Fruit fly (Drosophila melanogaster) whole organism, embryonic: ENCODE results near the gene CG1840.

Experiments used
- Abd-B ChIP-seq: fragments of 200-800 bp; sonication (Bioruptor generic); optimal IDR thresholded peaks from 2 replicates; lab custom pipeline; 2018; ENCODE audit warnings: missing biosample characterization, mild to moderate bottlenecking, missing genetic modification characterization, moderate library complexity
- Aef1 ChIP-seq: fragments of 200-800 bp; sonication (Bioruptor generic); IDR thresholded peaks from 3 replicates; pipeline ENCODE4 v1.3.6; 2022; ENCODE audit warnings: missing biosample characterization, missing genetic modification characterization
- CG10267 ChIP-seq: fragments of 200-800 bp; sonication (Bioruptor generic); optimal IDR thresholded peaks from 2 replicates; lab custom pipeline; 2018; ENCODE audit warnings: missing biosample characterization, mild to moderate bottlenecking, missing genetic modification characterization, moderate library complexity
- CG14441 ChIP-seq: fragments of 200-800 bp; sonication (Bioruptor generic); IDR thresholded peaks from 2 replicates; pipeline ENCODE4 v1.3.6; 2022; ENCODE audit warnings: missing biosample characterization, missing genetic modification characterization
- CG14710 ChIP-seq: fragments of 200-800 bp; sonication (Bioruptor generic); optimal IDR thresholded peaks from 3 replicates; lab custom pipeline; 2019; ENCODE audit warnings: missing biosample characterization, mild to moderate bottlenecking, missing genetic modification characterization, moderate library complexity
- CG1603 ChIP-seq: fragments of 200-800 bp; sonication (Bioruptor generic); optimal IDR thresholded peaks from 2 replicates; lab custom pipeline; 2019; ENCODE audit warnings: missing biosample characterization, mild to moderate bottlenecking, missing genetic modification characterization, moderate library complexity
- CG30431 ChIP-seq: fragments of 200-800 bp; sonication (Bioruptor generic); optimal IDR thresholded peaks from 2 replicates; lab custom pipeline; 2017; ENCODE audit warnings: missing biosample characterization, missing genetic modification characterization
- CG31388 ChIP-seq: fragments of 200-800 bp; sonication (Bioruptor generic); optimal IDR thresholded peaks from 2 replicates; lab custom pipeline; 2016; ENCODE audit warnings: missing biosample characterization, missing genetic modification characterization
- CG3163 ChIP-seq: fragments of 200-800 bp; sonication (Bioruptor generic); optimal IDR thresholded peaks from 3 replicates; lab custom pipeline; 2016; ENCODE audit warnings: missing biosample characterization, missing genetic modification characterization
- CG32772 ChIP-seq: fragments of 200-800 bp; sonication (Bioruptor generic); IDR thresholded peaks from 2 replicates; pipeline ENCODE4 v1.3.6; 2022; ENCODE audit warnings: missing biosample characterization, missing genetic modification characterization
- CG34224 ChIP-seq: fragments of 200-800 bp; sonication (Bioruptor generic); IDR thresholded peaks from 3 replicates; pipeline ENCODE4 v1.3.6; 2022; ENCODE audit warnings: missing biosample characterization, missing genetic modification characterization; ENCODE audit not compliant: partially characterized antibody
- CG34422 ChIP-seq: fragments of 200-800 bp; sonication (Bioruptor generic); IDR thresholded peaks from 3 replicates; pipeline ENCODE4 v1.3.6; 2022; ENCODE audit warnings: missing biosample characterization, missing genetic modification characterization
- CG4707 ChIP-seq: fragments of 200-800 bp; sonication (Bioruptor generic); optimal IDR thresholded peaks from 2 replicates; lab custom pipeline; 2018; ENCODE audit warnings: missing biosample characterization, mild to moderate bottlenecking, missing genetic modification characterization, moderate library complexity
- CG5953 ChIP-seq: fragments of 200-800 bp; sonication (Bioruptor generic); IDR thresholded peaks from 2 replicates; pipeline ENCODE4 v1.3.6; 2022; ENCODE audit warnings: missing biosample characterization, missing genetic modification characterization
- CG6254 ChIP-seq: fragments of 200-800 bp; sonication (Bioruptor generic); optimal IDR thresholded peaks from 3 replicates; lab custom pipeline; 2017; ENCODE audit warnings: mild to moderate bottlenecking, missing biosample characterization, missing genetic modification reagents, missing genetic modification characterization
- CG6272 ChIP-seq: fragments of 200-800 bp; sonication (Bioruptor generic); IDR thresholded peaks from 2 replicates; pipeline ENCODE4 v1.3.6; 2022; ENCODE audit warnings: missing biosample characterization, missing genetic modification characterization
- CG7963 ChIP-seq: fragments of 200-800 bp; sonication (Bioruptor generic); IDR thresholded peaks from 3 replicates; pipeline ENCODE4 v1.3.6; 2022; ENCODE audit warnings: missing biosample characterization, missing genetic modification characterization; ENCODE audit not compliant: partially characterized antibody
- CG8089 ChIP-seq: fragments of 200-800 bp; sonication (Bioruptor generic); optimal IDR thresholded peaks from 3 replicates; lab custom pipeline; 2016; ENCODE audit warnings: missing biosample characterization, missing genetic modification characterization
- CG9727 ChIP-seq: fragments of 200-800 bp; sonication (Bioruptor generic); optimal IDR thresholded peaks from 3 replicates; lab custom pipeline; 2017; ENCODE audit warnings: missing biosample characterization, mild to moderate bottlenecking, missing genetic modification characterization
- CG9817 ChIP-seq: fragments of 200-800 bp; sonication (Bioruptor generic); optimal IDR thresholded peaks from 2 replicates; lab custom pipeline; 2018; ENCODE audit warnings: missing biosample characterization, mild to moderate bottlenecking, missing genetic modification characterization, moderate library complexity
- CrebB ChIP-seq: fragments of 200-800 bp; sonication (Bioruptor generic); optimal IDR thresholded peaks from 3 replicates; lab custom pipeline; 2018; ENCODE audit warnings: missing biosample characterization, mild to moderate bottlenecking, missing genetic modification characterization
- Dfd ChIP-seq, 2 experiments: fragments of >200 bp; optimal IDR thresholded peaks; 2 replicates each; lab custom pipeline; 2017; ENCODE audit warnings: missing biosample characterization in 2 of 2, missing genetic modification characterization in 2 of 2
- Doc3 ChIP-seq: fragments of 200-800 bp; sonication (Bioruptor generic); IDR thresholded peaks from 3 replicates; pipeline ENCODE4 v1.3.6; 2022; ENCODE audit warnings: missing biosample characterization, missing genetic modification characterization; ENCODE audit not compliant: partially characterized antibody
- Dp ChIP-seq: fragments of 200-800 bp; sonication (Bioruptor generic); optimal IDR thresholded peaks from 2 replicates; lab custom pipeline; 2018; ENCODE audit warnings: missing biosample characterization, mild to moderate bottlenecking, missing genetic modification characterization, moderate library complexity
- Dref ChIP-seq: fragments of 200-800 bp; sonication (Bioruptor generic); IDR thresholded peaks from 2 replicates; pipeline ENCODE4 v1.3.6; 2022; ENCODE audit warnings: missing biosample characterization, missing genetic modification characterization
- Eip74EF ChIP-seq, 2 experiments: fragments of 200-800 bp in 1 of 2; fragments of >200 bp in 1 of 2; sonication (Bioruptor generic) in 1 of 2; optimal IDR thresholded peaks; 2 replicates each; lab custom pipeline; 2017 to 2019; ENCODE audit warnings: missing biosample characterization in 2 of 2, missing genetic modification characterization in 2 of 2, mild to moderate bottlenecking in 1 of 2, moderate library complexity in 1 of 2
- GATAe ChIP-seq: fragments of 200-800 bp; sonication (Bioruptor generic); conservative IDR thresholded peaks from 2 replicates; pipeline ENCODE4 v1.3.6; 2022; ENCODE audit warnings: missing biosample characterization, missing genetic modification characterization
- Hr78 ChIP-seq, 2 experiments: fragments of 200-800 bp in 1 of 2; fragments of >200 bp in 1 of 2; sonication (Bioruptor generic) in 1 of 2; optimal IDR thresholded peaks; 2 replicates each; lab custom pipeline; 2017 to 2019; ENCODE audit warnings: missing biosample characterization in 2 of 2, missing genetic modification characterization in 2 of 2, mild to moderate bottlenecking in 1 of 2, moderate library complexity in 1 of 2
- MESR4 ChIP-seq: fragments of 200-800 bp; sonication (Bioruptor generic); optimal IDR thresholded peaks from 2 replicates; lab custom pipeline; 2018; ENCODE audit warnings: missing biosample characterization, mild to moderate bottlenecking, missing genetic modification characterization, moderate library complexity
- Mes4 ChIP-seq: fragments of 200-800 bp; sonication (Bioruptor generic); optimal IDR thresholded peaks from 2 replicates; lab custom pipeline; 2016; ENCODE audit warnings: missing biosample characterization, missing genetic modification characterization
- Nf-YA ChIP-seq: fragments of 200-800 bp; sonication (Bioruptor generic); IDR thresholded peaks from 2 replicates; pipeline ENCODE4 v1.3.6; 2022; ENCODE audit warnings: missing biosample characterization, missing genetic modification characterization
- Nf-YB ChIP-seq: fragments of 200-800 bp; sonication (Bioruptor generic); optimal IDR thresholded peaks from 3 replicates; lab custom pipeline; 2019; ENCODE audit warnings: missing biosample characterization, mild to moderate bottlenecking, missing genetic modification characterization, moderate library complexity
- Sox102F ChIP-seq: fragments of 200-800 bp; sonication (Bioruptor generic); optimal IDR thresholded peaks from 2 replicates; lab custom pipeline; 2018; ENCODE audit warnings: missing biosample characterization, mild to moderate bottlenecking, missing genetic modification characterization, moderate library complexity
- ase ChIP-seq: fragments of 200-800 bp; sonication (Bioruptor generic); IDR thresholded peaks from 3 replicates; pipeline ENCODE4 v1.3.6; 2022; ENCODE audit warnings: missing biosample characterization, missing genetic modification characterization
- ci ChIP-seq: fragments of 200-800 bp; sonication (Bioruptor generic); IDR thresholded peaks from 3 replicates; pipeline ENCODE4 v1.3.6; 2022; ENCODE audit warnings: missing biosample characterization, missing genetic modification characterization
- dimm ChIP-seq: fragments of 200-800 bp; sonication (Bioruptor generic); IDR thresholded peaks from 2 replicates; pipeline ENCODE4 v1.3.6; 2022; ENCODE audit warnings: missing biosample characterization, missing genetic modification characterization
- ftz-f1 ChIP-seq: fragments of 200-800 bp; sonication (Bioruptor generic); optimal IDR thresholded peaks from 2 replicates; lab custom pipeline; 2016; ENCODE audit warnings: missing biosample characterization, missing genetic modification characterization
- h ChIP-seq: fragments of >200 bp; optimal IDR thresholded peaks from 2 replicates; lab custom pipeline; 2017
- ham ChIP-seq: fragments of 200-800 bp; sonication (Bioruptor generic); IDR thresholded peaks from 2 replicates; pipeline ENCODE4 v1.3.6; 2022; ENCODE audit warnings: missing biosample characterization, missing genetic modification characterization
- hb ChIP-seq: fragments of 200-800 bp; sonication (Bioruptor generic); IDR thresholded peaks from 3 replicates; pipeline ENCODE4 v1.3.6; 2022; ENCODE audit warnings: missing biosample characterization, missing genetic modification characterization; ENCODE audit not compliant: partially characterized antibody
- jumu ChIP-seq: fragments of 200-800 bp; sonication (Bioruptor generic); optimal IDR thresholded peaks from 3 replicates; lab custom pipeline; 2016; ENCODE audit warnings: missing biosample characterization, missing genetic modification characterization
- kah ChIP-seq: fragments of 200-800 bp; sonication (Bioruptor generic); optimal IDR thresholded peaks from 2 replicates; lab custom pipeline; 2018; ENCODE audit warnings: missing biosample characterization, mild to moderate bottlenecking, missing genetic modification characterization
- knrl ChIP-seq: fragments of 200-800 bp; sonication (Bioruptor generic); IDR thresholded peaks from 3 replicates; pipeline ENCODE4 v1.3.6; 2022; ENCODE audit warnings: missing biosample characterization, missing genetic modification characterization; ENCODE audit not compliant: partially characterized antibody
- lbe ChIP-seq: fragments of 200-800 bp; sonication (Bioruptor generic); optimal IDR thresholded peaks from 2 replicates; lab custom pipeline; 2016; ENCODE audit warnings: missing biosample characterization, mild to moderate bottlenecking, missing genetic modification characterization
- maf-S ChIP-seq: fragments of 200-800 bp; sonication (Bioruptor generic); optimal IDR thresholded peaks from 2 replicates; lab custom pipeline; 2016; ENCODE audit warnings: missing biosample characterization, missing genetic modification characterization
- nau ChIP-seq: fragments of 200-800 bp; sonication (Bioruptor generic); optimal IDR thresholded peaks from 3 replicates; lab custom pipeline; 2017; ENCODE audit warnings: missing biosample characterization, mild to moderate bottlenecking, missing genetic modification characterization, missing genetic modification reagents
- nom ChIP-seq: fragments of 200-800 bp; sonication (Bioruptor generic); optimal IDR thresholded peaks from 2 replicates; lab custom pipeline; 2017; ENCODE audit warnings: missing biosample characterization, missing genetic modification characterization, mild to moderate bottlenecking, moderate library complexity, missing genetic modification reagents
- pb ChIP-seq: fragments of 200-800 bp; sonication (Bioruptor generic); optimal IDR thresholded peaks from 3 replicates; lab custom pipeline; 2016; ENCODE audit warnings: missing biosample characterization, missing genetic modification characterization
- tin ChIP-seq: fragments of 200-800 bp; sonication (Bioruptor generic); optimal IDR thresholded peaks from 3 replicates; lab custom pipeline; 2016; ENCODE audit warnings: missing biosample characterization, missing genetic modification characterization
- ttk ChIP-seq: fragments of 200-800 bp; sonication (Bioruptor generic); IDR thresholded peaks from 2 replicates; pipeline ENCODE4 v2.1.2; 2022; ENCODE audit warnings: missing biosample characterization, missing genetic modification characterization
- yki ChIP-seq: fragments of >200 bp; optimal IDR thresholded peaks from 3 replicates; lab custom pipeline; 2018
- z ChIP-seq: fragments of 200-800 bp; sonication (Bioruptor generic); IDR thresholded peaks from 3 replicates; pipeline ENCODE4 v1.3.6; 2022; ENCODE audit warnings: missing biosample characterization, missing genetic modification characterization

The CG1840 gene

dm6 chrX:11868866-11869265 lies 19.3 kb upstream of the CG1840 start, which contains the start of the genes Nrd1 and CG1847 (continued):
- TF ChIP-seq Mes4 (no peak), CG4707 (GFP tag; lab: Kevin White, UChicago) (no peak), MESR4 (GFP tag; lab: Kevin White, UChicago) (no peak), GATAe (GFP tag; lab: Robert Waterston, UW) (no peak), lbe (no peak), Doc3 (GFP tag; lab: Robert Waterston, UW) (peak; percentile 64), knrl (peak; percentile 62; the same call in 2 of the 3 replicates), Dfd (GFP tag; optimal IDR thresholded peaks at IDR 0.05; lab: Kevin White, UChicago) (no peak), CG14441 (no peak), CG6254 (no peak), Nf-YB (GFP tag; lab: Kevin White, UChicago) (no peak), ase (GFP tag; lab: Robert Waterston, UW) (no peak), Nf-YA (GFP tag; lab: Robert Waterston, UW) (no peak), tin (GFP tag; lab: Kevin White, UChicago) (no peak), dimm (GFP tag; lab: Robert Waterston, UW) (no peak), CrebB (tag; lab: Kevin White, UChicago) (no peak), CG8089 (GFP tag; lab: Kevin White, UChicago) (no peak), nom (GFP tag; lab: Kevin White, UChicago) (no peak), CG6272 (GFP tag; lab: Robert Waterston, UW) (no peak), CG9727 (GFP tag; lab: Kevin White, UChicago) (no peak), ci (GFP tag; lab: Robert Waterston, UW) (no peak), CG9817 (no peak), pb (GFP tag; lab: Kevin White, UChicago) (no peak), CG1603 (no peak), h (lab: Kevin White, UChicago) (no peak), nau (GFP tag; lab: Kevin White, UChicago) (no peak), CG30431 (no peak), maf-S (no peak), CG34224 (GFP tag; lab: Robert Waterston, UW) (peak; percentile 86), CG5953 (GFP tag; lab: Robert Waterston, UW) (no peak), Dref (GFP tag; lab: Robert Waterston, UW) (peak; percentile 72), Eip74EF (GFP tag; optimal IDR thresholded peaks at IDR 0.05; lab: Kevin White, UChicago) (no peak), ham (GFP tag; lab: Robert Waterston, UW) (no peak), Aef1 (no peak), hb (peak; percentile 84; the same call in 2 of the 3 replicates), Dp (GFP tag; lab: Kevin White, UChicago) (peak; percentile 46), Sox102F (GFP tag; lab: Kevin White, UChicago) (no peak), CG10267 (tag; lab: Kevin White, UChicago) (peak; percentile 37), CG7963 (peak; percentile 73), z (GFP tag; lab: Robert Waterston, UW) (no peak), kah (no peak), Hr78 (GFP tag; optimal IDR thresholded peaks at IDR 0.05; lab: Kevin White, UChicago) (no peak), ttk (no peak), CG14710 (tag; lab: Kevin White, UChicago) (peak; percentile 30), ftz-f1 (GFP tag; lab: Kevin White, UChicago) (no peak), jumu (GFP tag; lab: Kevin White, UChicago) (no peak), CG3163 (GFP tag; lab: Kevin White, UChicago) (no peak), CG32772 (GFP tag; lab: Robert Waterston, UW) (no peak), CG31388 (no peak), yki (lab: Kevin White, UChicago) (no peak), CG34422 (GFP tag; lab: Robert Waterston, UW) (peak; percentile 13; the same call in 1 of the 3 replicates), Abd-B (GFP tag; lab: Kevin White, UChicago) (no peak)
